Fruit fly (Drosophila melanogaster): ENCODE results near the gene Nt5a.
A peak's percentile ranks its signal among the peaks of the same experiment; 100 is the strongest.

Nt5a gene

dm6 chr3L:1331542-1331941, 24.3 kb upstream of the Nt5a start, which contains the start of gene msd1 (continued):
- TF ChIP-seq Myb (GFP tag; optimal IDR thresholded peaks at IDR 0.05) (peak; percentile 61), Opbp (GFP tag; IDR thresholded peaks at IDR 0.05; ENCODE audit: partially characterized antibody) (peak; percentile 38; the same call in 2 of the 3 replicates), ato (GFP tag; IDR thresholded peaks at IDR 0.05; ENCODE audit: partially characterized antibody) (0 out of 2 replicates have a peak, but pooled peaks have one; percentile 41), CG7556 (GFP tag; optimal IDR thresholded peaks at IDR 0.05) (no peak), Dref (GFP tag; IDR thresholded peaks at IDR 0.05) (peak; percentile 78), danr (GFP tag; IDR thresholded peaks at IDR 0.05) (no peak), NFAT (GFP tag; IDR thresholded peaks at IDR 0.05) (no peak), Dp (GFP tag; optimal IDR thresholded peaks at IDR 0.05) (peak; percentile 97)

dm6 chr3L:1330420-1330819, 23.2 kb upstream of the Nt5a start:
- TF ChIP-seq row (GFP tag; IDR thresholded peaks at IDR 0.05) (peak; percentile 20; the same call in 1 of the 3 replicates), croc (GFP tag; conservative IDR thresholded peaks at IDR 0.05) (no peak), Ets65A (GFP tag) (peak; percentile 2), Myb (GFP tag; optimal IDR thresholded peaks at IDR 0.05) (no peak), sens (GFP tag) (peak; percentile 31), salm (tag; optimal IDR thresholded peaks at IDR 0.05) (no peak), CG4360 (GFP tag; IDR thresholded peaks at IDR 0.05) (no peak), CG3065 (GFP tag; optimal IDR thresholded peaks at IDR 0.05) (no peak), Dll (GFP tag; IDR thresholded peaks at IDR 0.05; ENCODE audit: partially characterized antibody) (no peak), CG15696 (tag; optimal IDR thresholded peaks at IDR 0.05) (no peak), HLH54F (GFP tag; optimal IDR thresholded peaks at IDR 0.05) (no peak), grau (tag; optimal IDR thresholded peaks at IDR 0.05) (peak; percentile 77), ssp (GFP tag; IDR thresholded peaks at IDR 0.05) (no peak), CG10366 (GFP tag; IDR thresholded peaks at IDR 0.05) (no peak), CG14050 (GFP tag; IDR thresholded peaks at IDR 0.05) (no peak), stwl (tag; optimal IDR thresholded peaks at IDR 0.05) (no peak), CG16863 (GFP tag; optimal IDR thresholded peaks at IDR 0.05) (no peak), cg (GFP tag; optimal IDR thresholded peaks at IDR 0.05) (peak; percentile 56), CG17802 (tag; optimal IDR thresholded peaks at IDR 0.05) (no peak), eyg (GFP tag; optimal IDR thresholded peaks at IDR 0.05) (no peak), H2.0 (GFP tag; IDR thresholded peaks at IDR 0.05) (no peak), dysf (GFP tag; IDR thresholded peaks at IDR 0.05) (no peak), pho (GFP tag; optimal IDR thresholded peaks at IDR 0.05) (no peak), CG11695 (GFP tag; IDR thresholded peaks at IDR 0.05) (0 out of 3 replicates have a peak, but pooled peaks have one; percentile 17), Med (GFP tag) (peak; percentile 54), pnt (GFP tag; optimal IDR thresholded peaks at IDR 0.05) (no peak), Eip74EF (GFP tag; optimal IDR thresholded peaks at IDR 0.05) (no peak), CG10543 (GFP tag; optimal IDR thresholded peaks at IDR 0.05) (no peak), CG7963 (GFP tag; IDR thresholded peaks at IDR 0.05; ENCODE audit: partially characterized antibody) (no peak), scrt (GFP tag; optimal IDR thresholded peaks at IDR 0.05) (no peak), Oli (tag; optimal IDR thresholded peaks at IDR 0.05) (no peak), CG12104 (GFP tag; optimal IDR thresholded peaks at IDR 0.05) (peak; percentile 14), pb (GFP tag; optimal IDR thresholded peaks at IDR 0.05) (no peak)

- peak; percentile 66 for TF ChIP-seq CG15514 (GFP tag; optimal IDR thresholded peaks at IDR 0.05)
- no peak for TF ChIP-seq CG16863 (GFP tag; optimal IDR thresholded peaks at IDR 0.05)
- no peak for TF ChIP-seq CG10431 (GFP tag; optimal IDR thresholded peaks at IDR 0.05)
- no peak for TF ChIP-seq Xbp1 (GFP tag; optimal IDR thresholded peaks at IDR 0.05)
- TF ChIP-seq Nf-YC (tag; optimal IDR thresholded peaks at IDR 0.05), result peak; percentile 24
- TF ChIP-seq CG12391 (tag; optimal IDR thresholded peaks at IDR 0.05), result peak; percentile 2
- TF ChIP-seq kni (GFP tag; optimal IDR thresholded peaks at IDR 0.05), result no peak
- TF ChIP-seq CG12744 (GFP tag; optimal IDR thresholded peaks at IDR 0.05), result no peak
- no peak for TF ChIP-seq CG8359 (GFP tag; optimal IDR thresholded peaks at IDR 0.05; ENCODE audit: borderline replicate concordance)
- TF ChIP-seq CG2120 (GFP tag; optimal IDR thresholded peaks at IDR 0.05), result no peak
- peak; percentile 34; the same call in 1 of the 3 replicates for TF ChIP-seq HLH4C (GFP tag; IDR thresholded peaks at IDR 0.05; ENCODE audit: partially characterized antibody)
- no peak for TF ChIP-seq CG9817 (tag; optimal IDR thresholded peaks at IDR 0.05)
Measured at dm6 chr3L:1329724-1330123, 22.5 kb upstream of the Nt5a start, which contains the start of gene ND-ACP. TSS of gene ND-ACP (plus strand) at chr3L:1329949.
